Worm (Caenorhabditis elegans): ENCODE measurements around the gene grl-4.

DNA sequence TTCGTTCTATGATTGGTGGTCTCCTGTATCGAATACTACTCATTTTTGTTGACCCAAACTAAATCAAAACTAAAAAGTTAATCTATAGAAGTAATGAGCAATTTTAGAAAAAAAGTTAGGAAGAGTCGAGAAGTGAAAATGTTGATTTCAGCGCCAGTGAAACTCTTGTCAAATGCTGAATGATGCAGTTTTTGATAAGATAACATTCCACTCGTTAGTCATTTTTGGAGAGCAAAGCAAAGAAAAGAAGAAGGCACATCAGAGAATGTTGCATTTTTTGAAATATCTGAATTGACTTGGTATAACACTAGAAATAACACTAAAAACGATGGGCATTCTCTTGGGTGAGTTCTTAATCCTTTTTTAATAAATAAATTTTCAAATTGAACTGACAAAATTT lies 18.4 kb upstream of the grl-4 start, which contains the start of gene sqst-2:
- no peak for TF ChIP-seq aly-2 (tag; optimal IDR thresholded peaks at IDR 0.05)
- TF ChIP-seq zip-4 (GFP tag; optimal IDR thresholded peaks at IDR 0.05) = no peak
- no peak for TF ChIP-seq rnt-1 (tag; optimal IDR thresholded peaks at IDR 0.05)
- TF ChIP-seq lsy-2 (tag; optimal IDR thresholded peaks at IDR 0.05) = no peak
- no peak for TF ChIP-seq ztf-4 (tag; optimal IDR thresholded peaks at IDR 0.05)
- no peak for TF ChIP-seq blmp-1 (tag; optimal IDR thresholded peaks at IDR 0.05)
- no peak for TF ChIP-seq unc-62 (GFP tag; optimal IDR thresholded peaks at IDR 0.05)
- TF ChIP-seq lir-3 (tag; optimal IDR thresholded peaks at IDR 0.05; ENCODE audit: poor library complexity) = no peak
- TF ChIP-seq nhr-76 (tag; optimal IDR thresholded peaks at IDR 0.05) = no peak
- no peak for TF ChIP-seq lin-15B (tag; optimal IDR thresholded peaks at IDR 0.05)
- no peak for TF ChIP-seq lin-13 (GFP tag; optimal IDR thresholded peaks at IDR 0.05)
- TF ChIP-seq xbp-1 (tag; optimal IDR thresholded peaks at IDR 0.05) = no peak
- no peak for TF ChIP-seq ama-1 (optimal IDR thresholded peaks at IDR 0.05)
- TF ChIP-seq ets-5 (GFP tag; IDR thresholded peaks at IDR 0.05) = no peak
